Worm (Caenorhabditis elegans) whole organism, late embryonic: ENCODE data around the gene abu-1.
"Not testable (repeated sequence)": the region's sequence is repeated elsewhere in the genome, so short reads cannot be mapped to it uniquely, and the experiment has no call there.

Experiments
- C08G9.2 ChIP-seq: sonication (generic microtip); optimal IDR thresholded peaks from 2 replicates; lab custom pipeline; 2016; ENCODE audit warnings: mild to moderate bottlenecking, missing genetic modification characterization, moderate library complexity, missing compliant biosample characterization
- C38D4.7 ChIP-seq: fragments of 200-800 bp; sonication (Bioruptor generic); optimal IDR thresholded peaks from 2 replicates; lab custom pipeline; 2018; ENCODE audit warnings: mild to moderate bottlenecking, missing genetic modification characterization, moderate library complexity, missing compliant biosample characterization
- K09A11.1 ChIP-seq: sonication (generic microtip); optimal IDR thresholded peaks from 2 replicates; lab custom pipeline; 2017; ENCODE audit warnings: antibody characterized with exemption, mild to moderate bottlenecking, missing genetic modification characterization, missing compliant biosample characterization; ENCODE audit not compliant: insufficient read depth
- T23F11.4 ChIP-seq: fragments of 200-800 bp; sonication (Bioruptor generic); optimal IDR thresholded peaks from 2 replicates; lab custom pipeline; 2018; ENCODE audit warnings: mild to moderate bottlenecking, missing genetic modification characterization, missing compliant biosample characterization
- ama-1 ChIP-seq: fragments of 150-350 bp; optimal IDR thresholded peaks from 2 replicates; lab custom pipeline; 2014
- ceh-14 ChIP-seq: sonication (generic microtip); optimal IDR thresholded peaks from 2 replicates; lab custom pipeline; 2016; ENCODE audit warnings: missing genotype, missing genetic modification characterization, missing compliant biosample characterization
- ceh-18 ChIP-seq: sonication (generic microtip); optimal IDR thresholded peaks from 2 replicates; lab custom pipeline; 2016; ENCODE audit warnings: missing genetic modification characterization, missing compliant biosample characterization
- ceh-19 ChIP-seq: fragments of 200-800 bp; sonication (Bioruptor generic); optimal IDR thresholded peaks from 2 replicates; lab custom pipeline; 2018; ENCODE audit warnings: mild to moderate bottlenecking, missing genetic modification characterization, missing compliant biosample characterization
- ceh-2 ChIP-seq: sonication (generic microtip); optimal IDR thresholded peaks from 2 replicates; lab custom pipeline; 2016; ENCODE audit warnings: missing genotype, missing genetic modification characterization, missing compliant biosample characterization
- ceh-22 ChIP-seq: sonication (generic microtip); optimal IDR thresholded peaks from 2 replicates; lab custom pipeline; 2017; ENCODE audit warnings: missing biosample characterization, missing genetic modification characterization
- ceh-30 ChIP-seq: fragments of 150-350 bp; optimal IDR thresholded peaks from 2 replicates; lab custom pipeline; 2014; ENCODE audit warnings: missing biosample characterization, missing genetic modification characterization
- ceh-31 ChIP-seq: sonication (generic microtip); optimal IDR thresholded peaks from 2 replicates; lab custom pipeline; 2016; ENCODE audit warnings: missing genetic modification characterization, missing compliant biosample characterization
- ceh-34 ChIP-seq: sonication (generic microtip); optimal IDR thresholded peaks from 2 replicates; lab custom pipeline; 2016; ENCODE audit warnings: mild to moderate bottlenecking, missing genetic modification characterization, missing compliant biosample characterization
- ceh-45 ChIP-seq: fragments of 200-800 bp; sonication (Bioruptor generic); IDR thresholded peaks from 2 replicates; pipeline ENCODE4 v1.3.6; 2022; ENCODE audit warnings: missing genetic modification reagents, missing genetic modification characterization, missing compliant biosample characterization
- ceh-6 ChIP-seq: fragments of 200-800 bp; sonication (Bioruptor generic); optimal IDR thresholded peaks from 2 replicates; lab custom pipeline; 2018; ENCODE audit warnings: mild to moderate bottlenecking, missing genetic modification characterization, missing compliant biosample characterization
- ceh-9 ChIP-seq: sonication (generic microtip); optimal IDR thresholded peaks from 2 replicates; lab custom pipeline; 2016; ENCODE audit warnings: mild to moderate bottlenecking, missing genetic modification characterization, inconsistent platforms, missing compliant biosample characterization
- dmd-4 ChIP-seq: sonication (generic microtip); optimal IDR thresholded peaks from 2 replicates; lab custom pipeline; 2016; ENCODE audit warnings: borderline replicate concordance, missing genetic modification characterization, missing compliant biosample characterization
- ets-4 ChIP-seq: sonication (generic microtip); optimal IDR thresholded peaks from 2 replicates; lab custom pipeline; 2016; ENCODE audit warnings: missing genetic modification characterization, missing compliant biosample characterization
- fax-1 ChIP-seq: sonication (generic microtip); optimal IDR thresholded peaks from 2 replicates; lab custom pipeline; 2016; ENCODE audit warnings: missing genotype, missing genetic modification characterization, missing compliant biosample characterization
- hlh-13 ChIP-seq: fragments of 200-800 bp; sonication (Bioruptor generic); optimal IDR thresholded peaks from 2 replicates; lab custom pipeline; 2018; ENCODE audit warnings: mild to moderate bottlenecking, missing genetic modification characterization, missing compliant biosample characterization
- hlh-8 ChIP-seq: sonication (generic microtip); optimal IDR thresholded peaks from 2 replicates; lab custom pipeline; 2016; ENCODE audit warnings: missing genotype, missing genetic modification characterization, missing compliant biosample characterization
- lim-6 ChIP-seq: sonication (generic microtip); optimal IDR thresholded peaks from 2 replicates; lab custom pipeline; 2016; ENCODE audit warnings: missing genetic modification characterization, missing compliant biosample characterization
- lin-11 ChIP-seq: fragments of 200-800 bp; sonication (Bioruptor generic); optimal IDR thresholded peaks from 2 replicates; lab custom pipeline; 2018; ENCODE audit warnings: mild to moderate bottlenecking, missing genetic modification characterization, missing compliant biosample characterization
- nfya-1 ChIP-seq: sonication (generic microtip); optimal IDR thresholded peaks from 2 replicates; lab custom pipeline; 2017; ENCODE audit warnings: missing genetic modification characterization, mild to moderate bottlenecking, missing compliant biosample characterization, antibody characterized with exemption, moderate library complexity
- nhr-232 ChIP-seq: sonication (generic microtip); optimal IDR thresholded peaks from 2 replicates; lab custom pipeline; 2016; ENCODE audit warnings: missing genetic modification characterization, missing compliant biosample characterization
- pat-9 ChIP-seq: fragments of 200-800 bp; sonication (Bioruptor generic); optimal IDR thresholded peaks from 2 replicates; lab custom pipeline; 2018; ENCODE audit warnings: mild to moderate bottlenecking, missing genetic modification characterization, moderate library complexity, missing compliant biosample characterization
- pha-2 ChIP-seq: sonication (generic microtip); optimal IDR thresholded peaks from 2 replicates; lab custom pipeline; 2017; ENCODE audit warnings: mild to moderate bottlenecking, missing genetic modification characterization, missing compliant biosample characterization
- ref-2 ChIP-seq: sonication (generic microtip); optimal IDR thresholded peaks from 2 replicates; lab custom pipeline; 2016; ENCODE audit warnings: missing genetic modification characterization, missing compliant biosample characterization
- sdc-2 ChIP-seq: sonication (generic microtip); optimal IDR thresholded peaks from 2 replicates; lab custom pipeline; 2016; ENCODE audit warnings: missing genotype, missing genetic modification characterization, missing compliant biosample characterization
- tbx-2 ChIP-seq: sonication (generic microtip); optimal IDR thresholded peaks from 2 replicates; lab custom pipeline; 2016; ENCODE audit warnings: missing genetic modification characterization, missing compliant biosample characterization
- unc-3 ChIP-seq, 2 experiments: fragments of 200-800 bp in 1 of 2; sonication (Bioruptor generic) in 1 of 2; sonication (generic microtip) in 1 of 2; conservative IDR thresholded peaks in 1 of 2; optimal IDR thresholded peaks in 1 of 2; 2 replicates each; pipeline versions ENCODE4 v1.3.6 to Lab custom; 2016 to 2022; ENCODE audit warnings: missing compliant biosample characterization in 2 of 2, missing genetic modification characterization in 2 of 2, missing genetic modification reagents in 1 of 2
- unc-42 ChIP-seq: sonication (generic microtip); optimal IDR thresholded peaks from 2 replicates; lab custom pipeline; 2016; ENCODE audit warnings: missing genotype, missing genetic modification characterization, missing compliant biosample characterization
- unc-55 ChIP-seq: sonication (generic microtip); optimal IDR thresholded peaks from 2 replicates; lab custom pipeline; 2017; ENCODE audit warnings: missing biosample characterization, missing genetic modification reagents, missing genetic modification characterization
- unc-86 ChIP-seq: sonication (generic microtip); optimal IDR thresholded peaks from 2 replicates; lab custom pipeline; 2016; ENCODE audit warnings: missing genetic modification characterization, missing compliant biosample characterization
- ztf-16 ChIP-seq: sonication (generic microtip); optimal IDR thresholded peaks from 2 replicates; lab custom pipeline; 2017; ENCODE audit warnings: missing genetic modification characterization, missing compliant biosample characterization

Gene abu-1

ce11 chrV:10350054-10350453 lies 31.6 kb downstream of the abu-1 start, which contains the start of gene K07C5.9:
K07C5.9 (minus strand) TSS chrV:10350154.
- no peak for TF ChIP-seq pat-9 (tag; lab: Kevin White, UChicago)
- no peak for TF ChIP-seq nhr-232 (tag; lab: Kevin White, UChicago)
- TF ChIP-seq ceh-31 (tag; lab: Kevin White, UChicago), result no peak
- TF ChIP-seq lin-11 (tag; lab: Kevin White, UChicago), result no peak
- no peak for TF ChIP-seq dmd-4 (tag; lab: Kevin White, UChicago)
- no peak for TF ChIP-seq K09A11.1 (tag; lab: Kevin White, UChicago)
- no peak for TF ChIP-seq C08G9.2
- no peak for TF ChIP-seq ceh-18 (tag; lab: Kevin White, UChicago)
- TF ChIP-seq sdc-2 (tag; lab: Kevin White, UChicago), result no peak
- TF ChIP-seq ceh-22 (tag; lab: Kevin White, UChicago), result no peak
- TF ChIP-seq ceh-14 (tag; lab: Kevin White, UChicago), result no peak
- TF ChIP-seq hlh-13 (GFP tag; lab: Kevin White, UChicago), result no peak

ce11 chrV:10342904-10343303 lies 38.7 kb downstream of the abu-1 start, which contains the start of gene K07C5.3:
K07C5.3 (plus strand) TSS chrV:10343032.
- TF ChIP-seq ceh-30 (no peak), unc-42 (tag; lab: Kevin White, UChicago) (no peak), fax-1 (tag; lab: Kevin White, UChicago) (no peak), ztf-16 (no peak), ceh-9 (tag; lab: Kevin White, UChicago) (no peak), C08G9.2 (no peak), ceh-2 (no peak), nhr-232 (tag; lab: Kevin White, UChicago) (no peak), C38D4.7 (GFP tag; lab: Kevin White, UChicago) (no peak), ama-1 (no peak), pha-2 (tag; lab: Kevin White, UChicago) (no peak), ets-4 (tag; lab: Kevin White, UChicago) (no peak), ceh-45 (no peak), lin-11 (tag; lab: Kevin White, UChicago) (no peak), nfya-1 (tag; lab: Kevin White, UChicago) (no peak), lim-6 (tag; lab: Kevin White, UChicago) (no peak)

- peak; percentile 25 for TF ChIP-seq tbx-2 (tag; lab: Kevin White, UChicago)
- TF ChIP-seq unc-3 (GFP tag; conservative IDR thresholded peaks at IDR 0.05; lab: Robert Waterston, UW), result 0 out of 2 replicates have a peak, but pooled peaks have one; percentile 42
- not testable (repeated sequence) for TF ChIP-seq unc-3 (tag; optimal IDR thresholded peaks at IDR 0.05; lab: Kevin White, UChicago)
- peak; percentile 29 for TF ChIP-seq ceh-34 (tag; lab: Kevin White, UChicago)
- TF ChIP-seq sdc-2 (tag; lab: Kevin White, UChicago), result peak; percentile 22
- peak; percentile 5 for TF ChIP-seq unc-86
- TF ChIP-seq ceh-18 (tag; lab: Kevin White, UChicago), result peak; percentile 70
- peak; percentile 49 for TF ChIP-seq ref-2 (tag; lab: Kevin White, UChicago)
- TF ChIP-seq unc-42 (tag; lab: Kevin White, UChicago), result peak; percentile 17
- peak; percentile 56 for TF ChIP-seq ceh-31 (tag; lab: Kevin White, UChicago)
Measured at ce11 chrV:10341905-10342328, 39.7 kb downstream of the abu-1 start, which contains the start of gene K07C5.13. K07C5.13 (plus strand) TSS chrV:10342055.

- TF ChIP-seq T23F11.4 (GFP tag; lab: Kevin White, UChicago), result no peak
- no peak for TF ChIP-seq hlh-8 (tag; lab: Kevin White, UChicago)
- no peak for TF ChIP-seq ceh-19 (GFP tag; lab: Kevin White, UChicago)
- no peak for TF ChIP-seq hlh-13 (GFP tag; lab: Kevin White, UChicago)
- TF ChIP-seq ceh-6 (GFP tag; lab: Kevin White, UChicago), result no peak
- no peak for TF ChIP-seq unc-55 (GFP tag; lab: Kevin White, UChicago)
Measured at ce11 chrV:10339200-10339599, 42.4 kb downstream of the abu-1 start, which contains the start of gene K07C5.2. K07C5.2 (plus strand) TSS chrV:10339500.
